Worm (Caenorhabditis elegans) whole organism, early embryonic: ENCODE measurements around the gene C14C10.1.

Experiments
- flt-1 ChIP-seq: fragments of 200-800 bp; sonication (Bioruptor generic); IDR thresholded peaks from 2 replicates; pipeline ENCODE4 v1.3.6; 2022; ENCODE audit warnings: missing genetic modification characterization, missing compliant biosample characterization
- scrt-1 ChIP-seq: fragments of 200-800 bp; sonication (Bioruptor generic); IDR thresholded peaks from 2 replicates; pipeline ENCODE4 v1.3.6; 2022; ENCODE audit warnings: missing genetic modification characterization, missing compliant biosample characterization
- sea-1 ChIP-seq: fragments of 200-800 bp; sonication (Bioruptor generic); conservative IDR thresholded peaks from 2 replicates; pipeline ENCODE4 v1.3.6; 2022; ENCODE audit warnings: missing genetic modification characterization, missing compliant biosample characterization
- tbx-37 ChIP-seq: fragments of 200-800 bp; sonication (Bioruptor generic); conservative IDR thresholded peaks from 2 replicates; pipeline ENCODE4 v1.3.6; 2022; ENCODE audit warnings: missing genetic modification reagents, missing genetic modification characterization, missing compliant biosample characterization

ce11 chrV:12550036-12550626, 38.0 kb upstream of the C14C10.1 start, which contains the start of gene F45D3.3:
- no peak for TF ChIP-seq scrt-1 (GFP tag; lab: Robert Waterston, UW)
- no peak for TF ChIP-seq tbx-37
- TF ChIP-seq flt-1 (GFP tag; lab: Robert Waterston, UW): no peak
- no peak for TF ChIP-seq sea-1 (GFP tag; lab: Robert Waterston, UW)
